Worm (Caenorhabditis elegans) whole organism, L1 larva: ENCODE results near the gene mspn-1.

Experiments
- Y116A8C.19 ChIP-seq: sonication (generic microtip); optimal IDR thresholded peaks from 2 replicates; lab custom pipeline; 2016; ENCODE audit warnings: missing compliant biosample characterization, missing genetic modification characterization, borderline replicate concordance
- blmp-1 ChIP-seq: fragments of 150-350 bp; optimal IDR thresholded peaks from 2 replicates; lab custom pipeline; 2014; ENCODE audit warnings: missing biosample characterization, missing genetic modification characterization
- ceh-82 ChIP-seq, 3 experiments: fragments of 150-350 bp in 1 of 3; sonication (generic microtip) in 2 of 3; optimal IDR thresholded peaks; 2 replicates each; lab custom pipeline; 2014 to 2017; ENCODE audit warnings: missing biosample characterization in 3 of 3, missing genetic modification characterization in 3 of 3
- ceh-88 ChIP-seq: fragments of 200-800 bp; sonication (Bioruptor generic); IDR thresholded peaks from 2 replicates; pipeline ENCODE4 v1.3.6; 2022; ENCODE audit warnings: missing genetic modification characterization, missing compliant biosample characterization
- ceh-90 ChIP-seq: sonication (generic microtip); optimal IDR thresholded peaks from 2 replicates; lab custom pipeline; 2016; ENCODE audit warnings: missing genetic modification characterization, missing compliant biosample characterization
- efl-3 ChIP-seq: fragments of 200-800 bp; sonication (Bioruptor generic); optimal IDR thresholded peaks from 2 replicates; lab custom pipeline; 2018; ENCODE audit warnings: mild to moderate bottlenecking, missing genetic modification characterization, missing compliant biosample characterization
- fkh-10 ChIP-seq: sonication (generic microtip); optimal IDR thresholded peaks from 2 replicates; lab custom pipeline; 2017; ENCODE audit warnings: missing biosample characterization, missing genetic modification reagents, missing genetic modification characterization
- fos-1 ChIP-seq: fragments of 150-350 bp; optimal IDR thresholded peaks from 2 replicates; lab custom pipeline; 2014; ENCODE audit warnings: missing biosample characterization, missing genetic modification characterization
- hlh-17 ChIP-seq: fragments of 200-800 bp; sonication (Bioruptor generic); optimal IDR thresholded peaks from 2 replicates; lab custom pipeline; 2018; ENCODE audit warnings: missing genetic modification characterization, mild to moderate bottlenecking, missing compliant biosample characterization, moderate library complexity, borderline replicate concordance
- irx-1 ChIP-seq: sonication (generic microtip); optimal IDR thresholded peaks from 2 replicates; lab custom pipeline; 2016; ENCODE audit warnings: missing genetic modification characterization, missing compliant biosample characterization
- jun-1 ChIP-seq: fragments of 150-350 bp; optimal IDR thresholded peaks from 2 replicates; lab custom pipeline; 2014; ENCODE audit warnings: missing biosample characterization, missing genetic modification reagents, missing genetic modification characterization
- lin-15B ChIP-seq: fragments of 150-350 bp; sonication (generic microtip); optimal IDR thresholded peaks from 3 replicates; lab custom pipeline; 2014; ENCODE audit warnings: missing biosample characterization, missing genetic modification characterization
- lsy-2 ChIP-seq, 2 experiments: fragments of 150-350 bp; optimal IDR thresholded peaks; 2 replicates each; lab custom pipeline; 2014; ENCODE audit warnings: missing biosample characterization in 2 of 2, missing genetic modification characterization in 2 of 2
- mab-9 ChIP-seq: fragments of 200-800 bp; sonication (Bioruptor generic); IDR thresholded peaks from 2 replicates; pipeline ENCODE4 v1.3.6; 2022; ENCODE audit warnings: missing genetic modification reagents, missing genetic modification characterization, missing compliant biosample characterization
- mdl-1 ChIP-seq, 2 experiments: fragments of 150-350 bp; optimal IDR thresholded peaks; 2 replicates each; lab custom pipeline; 2014 to 2017; ENCODE audit warnings: missing biosample characterization in 2 of 2, missing genetic modification characterization in 2 of 2, inconsistent platforms in 1 of 2
- mef-2 ChIP-seq: fragments of 150-350 bp; optimal IDR thresholded peaks from 2 replicates; lab custom pipeline; 2014; ENCODE audit warnings: missing biosample characterization, missing genetic modification characterization
- nhr-11 ChIP-seq: fragments of 150-350 bp; optimal IDR thresholded peaks from 2 replicates; lab custom pipeline; 2014; ENCODE audit warnings: missing biosample characterization, missing genetic modification characterization
- nhr-28 ChIP-seq: fragments of 150-350 bp; optimal IDR thresholded peaks from 2 replicates; lab custom pipeline; 2014; ENCODE audit warnings: missing biosample characterization, missing genetic modification characterization
- pag-3 ChIP-seq: sonication (generic microtip); optimal IDR thresholded peaks from 2 replicates; lab custom pipeline; 2017; ENCODE audit warnings: missing genetic modification characterization, mild to moderate bottlenecking, missing compliant biosample characterization, antibody characterized with exemption, borderline replicate concordance; ENCODE audit not compliant: insufficient read depth
- pqm-1 ChIP-seq: sonication (generic microtip); optimal IDR thresholded peaks from 3 replicates; lab custom pipeline; 2017; ENCODE audit warnings: missing biosample characterization, missing genetic modification characterization
- sox-4 ChIP-seq: sonication (generic microtip); optimal IDR thresholded peaks from 2 replicates; lab custom pipeline; 2016; ENCODE audit warnings: missing genetic modification characterization, missing compliant biosample characterization
- sup-37 ChIP-seq: fragments of 200-800 bp; sonication (Bioruptor generic); optimal IDR thresholded peaks from 2 replicates; lab custom pipeline; 2018; ENCODE audit warnings: mild to moderate bottlenecking, missing genetic modification characterization, missing compliant biosample characterization
- unc-130 ChIP-seq: fragments of 150-350 bp; optimal IDR thresholded peaks from 2 replicates; lab custom pipeline; 2017; ENCODE audit warnings: missing biosample characterization, missing genetic modification characterization, inconsistent platforms
- unc-86 ChIP-seq: sonication (generic microtip); optimal IDR thresholded peaks from 2 replicates; lab custom pipeline; 2016; ENCODE audit warnings: missing genetic modification characterization, missing compliant biosample characterization
- unc-98 ChIP-seq: fragments of 200-800 bp; sonication (Bioruptor generic); IDR thresholded peaks from 2 replicates; pipeline ENCODE4 v1.3.6; 2022; ENCODE audit warnings: missing genetic modification characterization, missing compliant biosample characterization
- xbp-1 ChIP-seq: sonication (generic microtip); optimal IDR thresholded peaks from 2 replicates; lab custom pipeline; 2016; ENCODE audit warnings: missing genetic modification characterization, missing compliant biosample characterization
- zip-4 ChIP-seq: fragments of 200-800 bp; sonication (Bioruptor generic); optimal IDR thresholded peaks from 2 replicates; lab custom pipeline; 2018; ENCODE audit warnings: mild to moderate bottlenecking, missing genetic modification characterization, moderate library complexity, missing compliant biosample characterization
- ztf-11 ChIP-seq, 2 experiments: sonication (generic microtip); optimal IDR thresholded peaks; 2 replicates each; lab custom pipeline; 2016 to 2017; ENCODE audit warnings: missing genetic modification characterization in 2 of 2, missing biosample characterization in 1 of 2, missing compliant biosample characterization in 1 of 2

mspn-1 gene

ce11 chrIV:10222122-10222589, 44.4 kb downstream of the mspn-1 start, which contains the start of gene C24F3.2 (continued):
- peak; percentile 92 to 97 for TF ChIP-seq lsy-2 (tag; optimal IDR thresholded peaks at IDR 0.05; lab: Kevin White, UChicago)
- TF ChIP-seq lin-15B (tag; lab: Kevin White, UChicago) = no peak
- no peak for TF ChIP-seq nhr-11
- no peak for TF ChIP-seq nhr-28 (tag; lab: Kevin White, UChicago)
- no peak for TF ChIP-seq efl-3 (GFP tag; lab: Kevin White, UChicago)
- no peak for TF ChIP-seq hlh-17 (GFP tag; lab: Kevin White, UChicago)
- TF ChIP-seq mab-9 (GFP tag; lab: Robert Waterston, UW) = no peak
- TF ChIP-seq sox-4 (tag; lab: Kevin White, UChicago) = no peak
- peak; percentile 64 for TF ChIP-seq xbp-1
- no peak for TF ChIP-seq pqm-1 (tag; lab: Kevin White, UChicago)
- no peak for TF ChIP-seq ceh-90 (tag; lab: Kevin White, UChicago)

- TF ChIP-seq Y116A8C.19 (no peak), unc-86 (tag; lab: Kevin White, UChicago) (no peak), mab-9 (GFP tag; lab: Robert Waterston, UW) (no peak), fos-1 (tag; lab: Kevin White, UChicago) (no peak), unc-130 (tag; lab: Kevin White, UChicago) (no peak), blmp-1 (tag; lab: Kevin White, UChicago) (no peak), ceh-82 (tag; optimal IDR thresholded peaks at IDR 0.05; lab: Kevin White, UChicago) (no peak), hlh-17 (GFP tag; lab: Kevin White, UChicago) (no peak), ceh-88 (no peak), ztf-11 (tag; optimal IDR thresholded peaks at IDR 0.05; lab: Kevin White, UChicago) (no peak), sup-37 (GFP tag; lab: Kevin White, UChicago) (no peak), mdl-1 (tag; optimal IDR thresholded peaks at IDR 0.05; lab: Kevin White, UChicago) (no peak), mef-2 (tag; lab: Kevin White, UChicago) (no peak), jun-1 (tag; lab: Kevin White, UChicago) (no peak), pag-3 (no peak)
These were observed 46.0 kb downstream of the mspn-1 start, which contains the start of gene nas-12 for ce11 chrIV:10223723-10224122. Gene nas-12 (plus strand): TSS chrIV:10224023.

DNA sequence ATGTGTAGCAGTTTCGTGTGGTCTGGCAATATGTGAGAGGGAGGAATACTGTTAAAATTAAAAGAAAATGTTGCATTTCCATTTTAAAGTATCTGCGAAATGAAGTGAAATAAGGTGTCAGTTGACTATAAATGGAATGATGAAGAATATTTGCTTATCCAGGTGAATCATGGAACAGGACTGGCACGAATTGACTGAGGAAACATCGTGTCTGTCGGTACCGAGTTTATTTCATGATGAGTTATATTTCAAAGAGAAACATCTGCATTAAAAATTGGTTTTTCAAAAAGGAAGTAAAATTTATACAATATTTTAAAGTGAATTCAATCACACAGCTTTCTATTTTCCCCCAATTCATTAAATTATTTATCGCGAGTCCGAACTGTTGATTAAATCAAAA, 49.8 kb downstream of the mspn-1 start, which contains the start of gene F01G10.6:
Gene F01G10.6, minus strand, starts transcription at position 101 of the 400 bp plus-strand sequence.
- no peak for TF ChIP-seq irx-1 (tag; lab: Kevin White, UChicago)
- TF ChIP-seq zip-4 = no peak
- TF ChIP-seq unc-98 (GFP tag; lab: Robert Waterston, UW) = no peak
- no peak for TF ChIP-seq pqm-1 (tag; lab: Kevin White, UChicago)
- no peak for TF ChIP-seq ceh-88
- TF ChIP-seq fkh-10 = no peak
